Fruit fly (Drosophila melanogaster): Measurements from ENCODE around the gene CG6983.
A peak's percentile ranks its signal among the peaks of the same experiment; 100 is the strongest.

Gene CG6983

dm6 chr3L:8453443-8454360 lies 4.5 kb upstream of the CG6983 start:
- TF ChIP-seq CG12605 (GFP tag; IDR thresholded peaks at IDR 0.05), result no peak
- no peak for TF ChIP-seq CG13204 (GFP tag; optimal IDR thresholded peaks at IDR 0.05)
- TF ChIP-seq Pif1B (GFP tag; optimal IDR thresholded peaks at IDR 0.05), result peak; percentile 21
- no peak for TF ChIP-seq EcR (GFP tag; optimal IDR thresholded peaks at IDR 0.05)
- TF ChIP-seq fd96Ca (GFP tag; IDR thresholded peaks at IDR 0.05), result no peak
- TF ChIP-seq CG4496 (GFP tag; IDR thresholded peaks at IDR 0.05), result no peak
- no peak for TF ChIP-seq CG32121 (GFP tag; IDR thresholded peaks at IDR 0.05)
- no peak for TF ChIP-seq D1 (tag; optimal IDR thresholded peaks at IDR 0.05)

- TF ChIP-seq CG9948 (tag; optimal IDR thresholded peaks at IDR 0.05) (no peak), CG14655 (GFP tag; optimal IDR thresholded peaks at IDR 0.05) (no peak), rn (GFP tag; IDR thresholded peaks at IDR 0.05) (no peak)
Measured at dm6 chr3L:8452986-8453385, 3.8 kb upstream of the CG6983 start.

DNA sequence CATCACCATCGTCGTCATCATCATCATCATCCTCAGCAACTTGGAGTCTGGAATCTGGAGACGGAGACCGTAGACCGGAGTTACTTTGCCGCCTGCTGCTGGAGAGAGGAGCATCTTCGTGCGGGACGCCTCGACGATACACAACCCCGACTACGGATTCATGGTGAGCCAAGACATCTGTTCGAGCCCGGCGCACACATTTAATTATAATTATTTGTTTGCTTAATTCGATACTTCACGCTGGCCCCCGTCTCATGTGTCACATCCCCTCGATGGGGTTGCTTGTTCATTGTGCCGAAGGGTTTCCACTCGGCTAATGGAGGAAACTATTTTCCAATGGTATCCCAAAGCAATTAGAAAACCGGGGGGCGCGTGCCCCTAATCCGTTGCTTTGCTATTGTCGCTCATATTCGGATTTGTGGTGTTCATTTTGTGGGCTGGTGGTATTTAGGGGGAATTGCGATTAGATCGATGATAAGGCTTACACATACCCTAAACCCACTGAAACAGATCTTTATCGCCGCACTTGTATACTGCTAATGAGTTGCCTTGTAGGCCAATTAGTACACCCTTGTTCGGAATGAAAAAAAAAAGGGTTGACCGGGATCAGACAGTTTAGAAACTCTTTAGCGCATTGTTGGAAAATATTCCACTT lies 2.9 kb upstream of the CG6983 start:
- TF ChIP-seq CG8301 (tag; optimal IDR thresholded peaks at IDR 0.05), result no peak
- no peak for TF ChIP-seq CG10348 (GFP tag; IDR thresholded peaks at IDR 0.05)
- TF ChIP-seq Pif1B (GFP tag; optimal IDR thresholded peaks at IDR 0.05), result no peak
- TF ChIP-seq CG4496 (GFP tag; IDR thresholded peaks at IDR 0.05), result no peak
- no peak for TF ChIP-seq rn (GFP tag; IDR thresholded peaks at IDR 0.05)
- no peak for TF ChIP-seq CG32121 (GFP tag; IDR thresholded peaks at IDR 0.05)
- TF ChIP-seq D1 (tag; optimal IDR thresholded peaks at IDR 0.05), result no peak
- TF ChIP-seq Pif1A (GFP tag; optimal IDR thresholded peaks at IDR 0.05), result no peak
- TF ChIP-seq CG8159 (tag; optimal IDR thresholded peaks at IDR 0.05), result no peak

DNA sequence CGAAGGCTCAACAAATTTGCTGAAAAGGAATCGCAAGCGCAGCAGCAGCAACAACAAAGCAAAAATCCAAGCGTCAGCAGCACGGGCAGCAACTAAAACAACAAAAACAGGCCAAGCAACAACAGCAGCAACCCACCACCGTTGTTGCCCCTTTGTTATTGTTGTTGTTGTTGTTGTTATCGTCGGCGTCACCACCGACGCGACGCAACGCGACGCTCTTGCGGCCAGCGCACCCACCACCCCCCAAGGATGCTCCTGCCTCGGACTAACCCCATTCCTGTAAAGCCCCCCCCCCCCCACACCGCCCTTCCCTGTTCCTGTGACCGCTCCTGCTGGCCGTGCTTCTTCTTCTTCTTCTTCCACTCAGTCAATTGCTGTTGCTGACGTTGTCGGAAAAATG lies 1.6 kb upstream of the CG6983 start:
- TF ChIP-seq CG14655 (GFP tag; optimal IDR thresholded peaks at IDR 0.05), result no peak
- no peak for TF ChIP-seq CG8301 (tag; optimal IDR thresholded peaks at IDR 0.05)
- peak; percentile 79 for TF ChIP-seq CG13204 (GFP tag; optimal IDR thresholded peaks at IDR 0.05)
- TF ChIP-seq CG32121 (GFP tag; IDR thresholded peaks at IDR 0.05), result no peak
- 0 out of 3 replicates have a peak, but pooled peaks have one; percentile 23 for TF ChIP-seq CG4496 (GFP tag; IDR thresholded peaks at IDR 0.05)

dm6 chr3L:8449800-8450690 lies 868 bp upstream of the CG6983 start, which contains the start of gene Gug:
Gene Gug (plus strand): TSS chr3L:8449922.
- peak; percentile 87 for TF ChIP-seq Snoo (tag; optimal IDR thresholded peaks at IDR 0.05)
- peak; percentile 99 for TF ChIP-seq CG12605 (GFP tag; IDR thresholded peaks at IDR 0.05)
- TF ChIP-seq CG8159 (tag; optimal IDR thresholded peaks at IDR 0.05), result peak; percentile 93
- peak; percentile 99 for TF ChIP-seq CG34367 (tag; optimal IDR thresholded peaks at IDR 0.05)
- peak; percentile 91 for TF ChIP-seq rn (GFP tag; IDR thresholded peaks at IDR 0.05)
- peak; percentile 95 for TF ChIP-seq CG8301 (tag; optimal IDR thresholded peaks at IDR 0.05)
- peak; percentile 94 for TF ChIP-seq CG17806 (tag; optimal IDR thresholded peaks at IDR 0.05)
- peak; percentile 97 for TF ChIP-seq Pif1A (GFP tag; optimal IDR thresholded peaks at IDR 0.05)
- TF ChIP-seq CG15710 (tag; optimal IDR thresholded peaks at IDR 0.05), result peak; percentile 95
- peak; percentile 89 for TF ChIP-seq CG9948 (tag; optimal IDR thresholded peaks at IDR 0.05)
- TF ChIP-seq CG14655 (GFP tag; optimal IDR thresholded peaks at IDR 0.05), result peak; percentile 97
- peak; percentile 98 for TF ChIP-seq CG4496 (GFP tag; IDR thresholded peaks at IDR 0.05)
- peak; percentile 47; the same call in 1 of the 2 replicates for TF ChIP-seq CG10348 (GFP tag; IDR thresholded peaks at IDR 0.05)
- peak; percentile 99 for TF ChIP-seq gl (tag; optimal IDR thresholded peaks at IDR 0.05)
- peak; percentile 95 for TF ChIP-seq Pif1B (GFP tag; optimal IDR thresholded peaks at IDR 0.05)
- TF ChIP-seq CG32121 (GFP tag; IDR thresholded peaks at IDR 0.05), result peak; percentile 97
- TF ChIP-seq fd96Ca (GFP tag; IDR thresholded peaks at IDR 0.05), result peak; percentile 97
- TF ChIP-seq Ets98B (GFP tag; IDR thresholded peaks at IDR 0.05), result peak; percentile 97
- peak; percentile 72 for TF ChIP-seq D1 (tag; optimal IDR thresholded peaks at IDR 0.05)
- peak; percentile 99 for TF ChIP-seq CG13204 (GFP tag; optimal IDR thresholded peaks at IDR 0.05)
- peak; percentile 58 for TF ChIP-seq EcR (GFP tag; optimal IDR thresholded peaks at IDR 0.05)

dm6 chr3L:8448517-8448889 lies 674 bp downstream of the CG6983 start:
- TF ChIP-seq CG13204 (GFP tag; optimal IDR thresholded peaks at IDR 0.05), result no peak
- peak; percentile 0 for TF ChIP-seq CG34367 (tag; optimal IDR thresholded peaks at IDR 0.05)
- no peak for TF ChIP-seq D1 (tag; optimal IDR thresholded peaks at IDR 0.05)
- TF ChIP-seq Pif1B (GFP tag; optimal IDR thresholded peaks at IDR 0.05), result peak; percentile 35
- peak; percentile 44 for TF ChIP-seq CG8159 (tag; optimal IDR thresholded peaks at IDR 0.05)
- no peak for TF ChIP-seq gl (tag; optimal IDR thresholded peaks at IDR 0.05)
- TF ChIP-seq CG17806 (tag; optimal IDR thresholded peaks at IDR 0.05), result peak; percentile 44
- peak; percentile 49; the same call in 1 of the 2 replicates for TF ChIP-seq CG32121 (GFP tag; IDR thresholded peaks at IDR 0.05)
- TF ChIP-seq CG14655 (GFP tag; optimal IDR thresholded peaks at IDR 0.05), result peak; percentile 74
- peak; percentile 54 for TF ChIP-seq Pif1A (GFP tag; optimal IDR thresholded peaks at IDR 0.05)
- no peak for TF ChIP-seq Ets98B (GFP tag; IDR thresholded peaks at IDR 0.05)
- TF ChIP-seq CG15710 (tag; optimal IDR thresholded peaks at IDR 0.05), result peak; percentile 30
- TF ChIP-seq rn (GFP tag; IDR thresholded peaks at IDR 0.05), result no peak
- no peak for TF ChIP-seq CG10348 (GFP tag; IDR thresholded peaks at IDR 0.05)
- peak; percentile 62; the same call in 1 of the 3 replicates for TF ChIP-seq CG4496 (GFP tag; IDR thresholded peaks at IDR 0.05)
- TF ChIP-seq CG12605 (GFP tag; IDR thresholded peaks at IDR 0.05), result 0 out of 2 replicates have a peak, but pooled peaks have one; percentile 7
- no peak for TF ChIP-seq EcR (GFP tag; optimal IDR thresholded peaks at IDR 0.05)
- TF ChIP-seq CG9948 (tag; optimal IDR thresholded peaks at IDR 0.05), result peak; percentile 36
- TF ChIP-seq Snoo (tag; optimal IDR thresholded peaks at IDR 0.05), result no peak
- peak; percentile 59 for TF ChIP-seq CG8301 (tag; optimal IDR thresholded peaks at IDR 0.05)
- no peak for TF ChIP-seq fd96Ca (GFP tag; IDR thresholded peaks at IDR 0.05)

Data from whole organism, pupa.